Worm (Caenorhabditis elegans): ENCODE results near the gene fbxa-211.

- TF ChIP-seq ceh-8 (GFP tag; optimal IDR thresholded peaks at IDR 0.05) (no peak), ztf-11 (tag; optimal IDR thresholded peaks at IDR 0.05) (no peak), tlp-1 (tag; optimal IDR thresholded peaks at IDR 0.05) (no peak), unc-130 (tag; optimal IDR thresholded peaks at IDR 0.05) (no peak), ama-1 (optimal IDR thresholded peaks at IDR 0.05) (no peak), nhr-85 (tag) (no peak), nhr-77 (tag; optimal IDR thresholded peaks at IDR 0.05) (no peak)
Measured at ce11 chrV:18143445-18143844, 16.1 kb downstream of the fbxa-211 start, which contains the start of gene Y37H2A.14.

Measured in whole organism, L1 larva.